Worm (Caenorhabditis elegans) whole organism, young adult: Measurements from ENCODE around the gene ndg-4.
A peak's percentile ranks its signal among the peaks of the same experiment; 100 is the strongest.

Experiments used
- B0261.1 ChIP-seq: sonication (generic microtip); optimal IDR thresholded peaks from 2 replicates; lab custom pipeline; 2016; ENCODE audit warnings: mild to moderate bottlenecking, missing genetic modification characterization, moderate library complexity, missing compliant biosample characterization
- B0336.3 ChIP-seq: fragments of 200-800 bp; sonication (Bioruptor generic); IDR thresholded peaks from 2 replicates; pipeline ENCODE4 v1.3.6; 2022; ENCODE audit warnings: missing genetic modification characterization, missing compliant biosample characterization
- F22D6.2 ChIP-seq: sonication (generic microtip); optimal IDR thresholded peaks from 2 replicates; lab custom pipeline; 2016; ENCODE audit warnings: mild to moderate bottlenecking, missing genetic modification characterization, missing compliant biosample characterization
- F33H1.4 ChIP-seq: fragments of 200-800 bp; sonication (Bioruptor generic); IDR thresholded peaks from 2 replicates; pipeline ENCODE4 v1.3.6; 2022; ENCODE audit warnings: missing genetic modification reagents, missing genetic modification characterization, missing compliant biosample characterization
- K11D2.4 ChIP-seq: fragments of 200-800 bp; sonication (Bioruptor generic); IDR thresholded peaks from 2 replicates; pipeline ENCODE4 v1.3.6; 2022; ENCODE audit warnings: missing genetic modification reagents, missing genetic modification characterization, missing compliant biosample characterization
- K12H6.12 ChIP-seq: fragments of 200-800 bp; sonication (Bioruptor generic); optimal IDR thresholded peaks from 2 replicates; lab custom pipeline; 2018; ENCODE audit warnings: mild to moderate bottlenecking, missing genetic modification characterization, missing compliant biosample characterization
- T26A5.8 ChIP-seq: sonication (generic microtip); optimal IDR thresholded peaks from 2 replicates; lab custom pipeline; 2016; ENCODE audit warnings: missing genetic modification characterization, missing compliant biosample characterization
- Y53F4B.3 ChIP-seq: fragments of 200-800 bp; sonication (Bioruptor generic); IDR thresholded peaks from 2 replicates; pipeline ENCODE4 v1.3.6; 2022; ENCODE audit warnings: missing genetic modification reagents, missing genetic modification characterization, missing compliant biosample characterization
- Y67H2A.10 ChIP-seq: fragments of 200-800 bp; sonication (Bioruptor generic); conservative IDR thresholded peaks from 2 replicates; pipeline ENCODE4 v1.3.6; 2022; ENCODE audit warnings: missing genetic modification reagents, missing genetic modification characterization, missing compliant biosample characterization
- ZK185.1 ChIP-seq: sonication (generic microtip); optimal IDR thresholded peaks from 2 replicates; lab custom pipeline; 2016; ENCODE audit warnings: mild to moderate bottlenecking, missing genetic modification characterization, missing compliant biosample characterization; ENCODE audit not compliant: poor library complexity, severe bottlenecking
- atf-7 ChIP-seq: sonication (generic microtip); optimal IDR thresholded peaks from 2 replicates; lab custom pipeline; 2017; ENCODE audit warnings: mild to moderate bottlenecking, missing genetic modification characterization, missing compliant biosample characterization
- attf-5 ChIP-seq: fragments of 200-800 bp; sonication (Bioruptor generic); optimal IDR thresholded peaks from 2 replicates; lab custom pipeline; 2018; ENCODE audit warnings: mild to moderate bottlenecking, missing genetic modification characterization, missing compliant biosample characterization
- attf-6 ChIP-seq: fragments of 200-800 bp; sonication (Bioruptor generic); IDR thresholded peaks from 2 replicates; pipeline ENCODE4 v1.3.6; 2022; ENCODE audit warnings: missing genetic modification reagents, missing genetic modification characterization, missing compliant biosample characterization
- ccch-3 ChIP-seq: fragments of 200-800 bp; sonication (Bioruptor generic); optimal IDR thresholded peaks from 2 replicates; lab custom pipeline; 2018; ENCODE audit warnings: mild to moderate bottlenecking, missing genetic modification characterization, missing compliant biosample characterization
- cebp-1 ChIP-seq, 2 experiments: fragments of 200-800 bp in 1 of 2; sonication (Bioruptor generic) in 1 of 2; sonication (generic microtip) in 1 of 2; IDR thresholded peaks in 1 of 2; optimal IDR thresholded peaks in 1 of 2; 2 replicates each; pipeline versions ENCODE4 v1.3.6 to Lab custom; 2017 to 2022; ENCODE audit warnings: missing compliant biosample characterization in 2 of 2, missing genetic modification characterization in 2 of 2, mild to moderate bottlenecking in 1 of 2, missing genetic modification reagents in 1 of 2, moderate library complexity in 1 of 2
- ceh-100 ChIP-seq: fragments of 200-800 bp; sonication (Bioruptor generic); IDR thresholded peaks from 2 replicates; pipeline ENCODE4 v1.3.6; 2022; ENCODE audit warnings: missing genetic modification reagents, missing genetic modification characterization, missing compliant biosample characterization
- die-1 ChIP-seq: sonication (generic microtip); optimal IDR thresholded peaks from 2 replicates; lab custom pipeline; 2016; ENCODE audit warnings: missing genotype, mild to moderate bottlenecking, missing genetic modification characterization, missing compliant biosample characterization
- dox-1 ChIP-seq: fragments of 200-800 bp; sonication (Bioruptor generic); IDR thresholded peaks from 2 replicates; pipeline ENCODE4 v1.3.6; 2022; ENCODE audit warnings: missing genetic modification reagents, missing genetic modification characterization, missing compliant biosample characterization
- egl-44 ChIP-seq: fragments of 200-800 bp; sonication (Bioruptor generic); IDR thresholded peaks from 2 replicates; pipeline ENCODE4 v1.3.6; 2022; ENCODE audit warnings: missing genetic modification reagents, missing genetic modification characterization, missing compliant biosample characterization
- gei-17 ChIP-seq: fragments of 200-800 bp; sonication (Bioruptor generic); optimal IDR thresholded peaks from 2 replicates; lab custom pipeline; 2018; ENCODE audit warnings: mild to moderate bottlenecking, missing genetic modification characterization, missing compliant biosample characterization
- hmg-1.2 ChIP-seq: fragments of 200-800 bp; sonication (Bioruptor generic); IDR thresholded peaks from 2 replicates; pipeline ENCODE4 v1.3.6; 2022; ENCODE audit warnings: missing genetic modification reagents, missing genetic modification characterization, missing compliant biosample characterization
- hmg-20 ChIP-seq: fragments of 200-800 bp; sonication (Bioruptor generic); IDR thresholded peaks from 2 replicates; pipeline ENCODE4 v1.3.6; 2022; ENCODE audit warnings: missing genetic modification reagents, missing genetic modification characterization, missing compliant biosample characterization
- hrde-1 ChIP-seq: sonication (generic microtip); optimal IDR thresholded peaks from 2 replicates; lab custom pipeline; 2016; ENCODE audit warnings: missing genetic modification characterization, mild to moderate bottlenecking, missing compliant biosample characterization, moderate library complexity, missing genotype, missing genetic modification reagents, borderline replicate concordance
- let-607 ChIP-seq, 2 experiments: fragments of 200-800 bp in 1 of 2; sonication (Bioruptor generic) in 1 of 2; sonication (generic microtip) in 1 of 2; optimal IDR thresholded peaks; 2 replicates each; lab custom pipeline; 2016 to 2018; ENCODE audit warnings: mild to moderate bottlenecking in 2 of 2, missing compliant biosample characterization in 2 of 2, missing genetic modification characterization in 2 of 2, moderate library complexity in 2 of 2, missing genotype in 1 of 2
- lin-54 ChIP-seq: fragments of 200-800 bp; sonication (Bioruptor generic); optimal IDR thresholded peaks from 2 replicates; lab custom pipeline; 2018; ENCODE audit warnings: mild to moderate bottlenecking, missing genetic modification characterization, missing compliant biosample characterization
- lir-1 ChIP-seq: fragments of 200-800 bp; sonication (Bioruptor generic); conservative IDR thresholded peaks from 2 replicates; pipeline ENCODE4 v1.3.6; 2022; ENCODE audit warnings: missing genetic modification reagents, missing genetic modification characterization, missing compliant biosample characterization
- lsy-27 ChIP-seq: sonication (generic microtip); optimal IDR thresholded peaks from 2 replicates; lab custom pipeline; 2017; ENCODE audit warnings: missing genetic modification characterization, mild to moderate bottlenecking, missing compliant biosample characterization, antibody characterized with exemption, missing genotype, borderline replicate concordance; ENCODE audit not compliant: insufficient read depth
- madf-3 ChIP-seq: fragments of 200-800 bp; sonication (Bioruptor generic); IDR thresholded peaks from 2 replicates; pipeline ENCODE4 v1.3.6; 2022; ENCODE audit warnings: missing genetic modification reagents, missing genetic modification characterization, missing compliant biosample characterization
- mxl-1 ChIP-seq: sonication (generic microtip); optimal IDR thresholded peaks from 2 replicates; lab custom pipeline; 2016; ENCODE audit warnings: missing genetic modification characterization, missing compliant biosample characterization
- nfya-1 ChIP-seq: sonication (generic microtip); optimal IDR thresholded peaks from 2 replicates; lab custom pipeline; 2017; ENCODE audit warnings: antibody characterized with exemption, missing compliant biosample characterization, missing genetic modification characterization, borderline replicate concordance; ENCODE audit not compliant: insufficient read depth
- nfyb-1 ChIP-seq: fragments of 200-800 bp; sonication (Bioruptor generic); IDR thresholded peaks from 2 replicates; pipeline ENCODE4 v1.3.6; 2022; ENCODE audit warnings: missing genetic modification reagents, missing genetic modification characterization, missing compliant biosample characterization
- nhr-179 ChIP-seq: sonication (generic microtip); optimal IDR thresholded peaks from 2 replicates; lab custom pipeline; 2016; ENCODE audit warnings: mild to moderate bottlenecking, missing genetic modification characterization, missing compliant biosample characterization
- nhr-80 ChIP-seq: sonication (generic microtip); optimal IDR thresholded peaks from 2 replicates; lab custom pipeline; 2016; ENCODE audit warnings: missing genetic modification characterization, missing compliant biosample characterization
- nhr-90 ChIP-seq: sonication (generic microtip); optimal IDR thresholded peaks from 2 replicates; lab custom pipeline; 2016; ENCODE audit warnings: missing genotype, mild to moderate bottlenecking, missing genetic modification characterization, missing compliant biosample characterization
- rcor-1 ChIP-seq: fragments of 200-800 bp; sonication (Bioruptor generic); IDR thresholded peaks from 2 replicates; pipeline ENCODE4 v1.3.6; 2022; ENCODE audit warnings: missing genetic modification reagents, missing genetic modification characterization, missing compliant biosample characterization
- rec-8 ChIP-seq, 2 experiments: sonication (generic microtip); optimal IDR thresholded peaks; 2 replicates each; lab custom pipeline; 2016; ENCODE audit warnings: mild to moderate bottlenecking in 2 of 2, missing genetic modification characterization in 2 of 2, missing genetic modification reagents in 2 of 2, missing genotype in 2 of 2, missing biosample characterization in 1 of 2, missing compliant biosample characterization in 1 of 2, moderate library complexity in 1 of 2
- sea-2 ChIP-seq: fragments of 200-800 bp; sonication (Bioruptor generic); IDR thresholded peaks from 2 replicates; pipeline ENCODE4 v1.3.6; 2022; ENCODE audit warnings: missing genetic modification characterization, missing compliant biosample characterization
- snpc-1.1 ChIP-seq: sonication (generic microtip); optimal IDR thresholded peaks from 2 replicates; lab custom pipeline; 2017; ENCODE audit warnings: missing genetic modification characterization, mild to moderate bottlenecking, missing compliant biosample characterization, antibody characterized with exemption, moderate library complexity, missing genotype, missing genetic modification reagents; ENCODE audit not compliant: insufficient read depth
- snpc-3.4 ChIP-seq: sonication (generic microtip); optimal IDR thresholded peaks from 2 replicates; lab custom pipeline; 2017; ENCODE audit warnings: missing genetic modification characterization, mild to moderate bottlenecking, missing compliant biosample characterization, antibody characterized with exemption, moderate library complexity, missing genotype, missing genetic modification reagents
- tbp1 ChIP-seq: fragments of 200-800 bp; sonication (Bioruptor generic); optimal IDR thresholded peaks from 2 replicates; lab custom pipeline; 2018; ENCODE audit warnings: mild to moderate bottlenecking, missing genetic modification characterization, missing compliant biosample characterization
- tbx-9 ChIP-seq: sonication (generic microtip); optimal IDR thresholded peaks from 2 replicates; lab custom pipeline; 2016; ENCODE audit warnings: borderline replicate concordance, missing genetic modification characterization, inconsistent platforms, missing compliant biosample characterization
- tlf-1 ChIP-seq: fragments of 200-800 bp; sonication (Bioruptor generic); optimal IDR thresholded peaks from 2 replicates; lab custom pipeline; 2018; ENCODE audit warnings: mild to moderate bottlenecking, missing genetic modification characterization, missing compliant biosample characterization
- ztf-18 ChIP-seq: sonication (generic microtip); optimal IDR thresholded peaks from 2 replicates; lab custom pipeline; 2016; ENCODE audit warnings: missing genotype, mild to moderate bottlenecking, missing genetic modification characterization, missing compliant biosample characterization
- ztf-26 ChIP-seq: sonication (generic microtip); optimal IDR thresholded peaks from 2 replicates; lab custom pipeline; 2017; ENCODE audit warnings: missing genetic modification characterization, missing compliant biosample characterization

The ndg-4 gene

ce11 chrIII:4449893-4450579, 17.1 kb downstream of the ndg-4 start, which contains the start of gene ceh-43 (continued):
- peak; percentile 36 for TF ChIP-seq ztf-18 (tag; lab: Kevin White, UChicago)
- no peak for TF ChIP-seq nhr-80 (tag; lab: Kevin White, UChicago)
- no peak for TF ChIP-seq F22D6.2 (tag; lab: Kevin White, UChicago)
- TF ChIP-seq die-1 (tag; lab: Kevin White, UChicago), result peak; percentile 35
- no peak for TF ChIP-seq cebp-1 (GFP tag; IDR thresholded peaks at IDR 0.05; lab: Robert Waterston, UW)
- TF ChIP-seq cebp-1 (tag; optimal IDR thresholded peaks at IDR 0.05; lab: Kevin White, UChicago), result peak; percentile 19
- TF ChIP-seq lin-54 (GFP tag; lab: Kevin White, UChicago), result peak; percentile 15
- TF ChIP-seq hrde-1 (tag; lab: Kevin White, UChicago), result no peak
- TF ChIP-seq tbp1, result peak; percentile 92
- 0 out of 2 replicates have a peak, but pooled peaks have one; percentile 8 for TF ChIP-seq rcor-1 (GFP tag; lab: Robert Waterston, UW)
- peak; percentile 45 for TF ChIP-seq F33H1.4 (GFP tag; lab: Robert Waterston, UW)
- peak; percentile 53 for TF ChIP-seq hmg-1.2 (GFP tag; lab: Robert Waterston, UW)
- TF ChIP-seq K12H6.12, result no peak
- TF ChIP-seq rec-8 (tag; optimal IDR thresholded peaks at IDR 0.05; lab: Kevin White, UChicago), result peak in 1 of 2 experiments; percentile 11
- peak; percentile 38 for TF ChIP-seq snpc-3.4 (tag; lab: Kevin White, UChicago)
- TF ChIP-seq madf-3 (GFP tag; lab: Robert Waterston, UW), result 0 out of 2 replicates have a peak, but pooled peaks have one; percentile 44

DNA sequence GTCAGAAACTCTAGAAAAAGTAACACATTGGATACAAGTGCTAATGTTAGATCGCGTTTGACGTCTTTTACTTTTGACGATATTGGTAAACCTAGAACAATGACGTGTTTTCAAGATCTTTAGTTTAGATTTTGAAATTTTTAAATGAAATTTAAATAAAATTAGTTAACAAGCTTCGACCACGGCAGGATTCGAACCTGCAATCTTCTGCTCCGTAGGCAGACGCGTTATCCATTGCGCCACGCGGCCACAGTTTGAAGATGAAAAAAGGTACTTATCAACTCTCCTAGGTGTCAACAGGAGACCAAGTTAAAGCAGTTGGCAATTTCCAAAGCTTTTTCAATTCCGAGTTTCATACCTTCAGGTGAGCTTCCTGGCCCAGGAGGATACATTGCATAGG, 17.8 kb downstream of the ndg-4 start:
- TF ChIP-seq lsy-27 (no peak), attf-6 (GFP tag; lab: Robert Waterston, UW) (no peak), attf-5 (GFP tag; lab: Kevin White, UChicago) (no peak), ztf-26 (tag; lab: Kevin White, UChicago) (no peak), ZK185.1 (no peak), let-607 (tag; optimal IDR thresholded peaks at IDR 0.05; lab: Kevin White, UChicago) (no peak), snpc-1.1 (tag; lab: Kevin White, UChicago) (no peak), atf-7 (no peak), Y67H2A.10 (no peak), sea-2 (GFP tag; lab: Robert Waterston, UW) (no peak), hmg-20 (GFP tag; lab: Robert Waterston, UW) (no peak), nfya-1 (no peak), lir-1 (GFP tag; lab: Robert Waterston, UW) (no peak), mxl-1 (tag; lab: Kevin White, UChicago) (no peak), dox-1 (peak; percentile 39; the same call in 1 of the 2 replicates), nfyb-1 (no peak), nhr-90 (tag; lab: Kevin White, UChicago) (peak; percentile 33), Y53F4B.3 (GFP tag; lab: Robert Waterston, UW) (0 out of 2 replicates have a peak, but pooled peaks have one; percentile 12), B0261.1 (tag; lab: Kevin White, UChicago) (peak; percentile 71), T26A5.8 (tag; lab: Kevin White, UChicago) (no peak), nhr-80 (tag; lab: Kevin White, UChicago) (peak; percentile 40), ccch-3 (no peak), rcor-1 (GFP tag; lab: Robert Waterston, UW) (no peak), gei-17 (GFP tag; lab: Kevin White, UChicago) (no peak), K11D2.4 (GFP tag; lab: Robert Waterston, UW) (no peak), nhr-179 (tag; lab: Kevin White, UChicago) (no peak), B0336.3 (no peak), tlf-1 (GFP tag; lab: Kevin White, UChicago) (no peak), egl-44 (GFP tag; lab: Robert Waterston, UW) (no peak), hmg-1.2 (GFP tag; lab: Robert Waterston, UW) (peak; percentile 48; the same call in 1 of the 2 replicates), tbx-9 (tag; lab: Kevin White, UChicago) (no peak), ceh-100 (GFP tag; lab: Robert Waterston, UW) (no peak)
